Worm (Caenorhabditis elegans): ENCODE results near the gene arcp-1.

DNA sequence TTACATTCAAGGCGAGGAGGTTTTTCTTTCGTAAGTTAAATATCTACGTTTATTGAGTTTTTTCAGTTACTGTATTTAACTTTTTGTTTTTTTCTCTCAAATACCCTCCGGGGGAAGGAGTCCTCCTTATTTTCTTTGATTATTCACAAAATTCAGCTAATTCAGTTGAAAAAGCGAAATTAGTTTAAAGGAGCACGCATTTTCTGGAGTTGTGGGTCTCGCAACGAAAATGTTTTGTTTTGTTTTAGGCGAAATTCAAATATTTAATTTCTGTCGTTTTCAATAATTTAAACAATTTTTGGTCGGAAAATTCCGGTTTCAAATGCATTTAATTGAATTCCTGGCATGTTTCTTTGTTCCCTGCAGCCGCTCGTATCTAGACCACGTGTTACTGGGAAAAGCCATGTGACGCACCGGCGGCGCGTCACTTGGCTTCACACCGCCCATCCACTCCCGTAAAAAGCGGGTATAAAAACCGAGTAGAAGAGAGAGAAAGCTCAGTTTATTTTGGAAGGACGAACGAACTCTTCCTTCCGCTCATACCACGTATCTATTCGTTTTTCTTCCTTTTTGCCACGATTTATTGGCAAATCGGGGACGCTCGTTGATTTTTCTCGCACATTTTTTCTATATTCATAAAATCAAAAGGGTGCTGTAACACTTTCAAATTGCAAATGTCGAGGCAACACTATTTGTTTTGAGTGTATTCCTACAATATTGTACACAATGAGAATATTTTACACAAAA lies 23.5 kb downstream of the arcp-1 start:
- no peak for TF ChIP-seq dao-5 (tag; optimal IDR thresholded peaks at IDR 0.05)
- no peak for TF ChIP-seq him-1 (tag; optimal IDR thresholded peaks at IDR 0.05)
